Fruit fly (Drosophila melanogaster): ENCODE measurements around the gene CG13300.

DNA sequence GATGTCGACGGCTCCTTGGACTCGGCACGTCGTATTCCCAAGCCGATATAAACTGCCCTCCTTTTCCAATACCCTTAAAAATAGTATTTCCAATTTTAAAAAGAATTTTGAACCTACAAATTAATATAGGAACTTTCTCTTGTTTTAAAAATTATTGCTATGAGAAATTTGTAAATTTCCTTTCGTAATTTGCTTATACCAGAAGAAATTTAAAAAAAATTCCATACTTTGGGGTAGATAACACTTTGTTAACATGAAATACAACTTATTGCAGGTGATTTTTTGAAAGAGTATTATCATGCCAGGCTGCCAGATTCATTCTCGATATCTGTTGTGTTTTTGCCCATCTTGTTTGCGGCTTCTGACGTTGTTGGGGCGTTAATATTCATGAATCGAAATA lies 49.7 kb downstream of the CG13300 start:
- TF ChIP-seq aop (GFP tag; IDR thresholded peaks at IDR 0.05) (no peak), CG32767 (GFP tag; IDR thresholded peaks at IDR 0.05) (no peak)
